Fruit fly (Drosophila melanogaster) whole organism: ENCODE results near the gene dysc.

ENCODE experiments used
- CG8478 ChIP-seq: fragments of >200 bp; optimal IDR thresholded peaks from 2 replicates; lab custom pipeline; 2018; ENCODE audit warnings: inconsistent platforms
- EcR ChIP-seq, 2 experiments: fragments of >200 bp; optimal IDR thresholded peaks; 2 replicates each; lab custom pipeline; 2017; ENCODE audit warnings: missing biosample characterization in 2 of 2, missing genetic modification characterization in 2 of 2, missing genetic modification reagents in 2 of 2
- pan ChIP-seq: fragments of >200 bp; optimal IDR thresholded peaks from 2 replicates; lab custom pipeline; 2017
- psq ChIP-seq: fragments of >200 bp; optimal IDR thresholded peaks from 2 replicates; lab custom pipeline; 2017

DNA sequence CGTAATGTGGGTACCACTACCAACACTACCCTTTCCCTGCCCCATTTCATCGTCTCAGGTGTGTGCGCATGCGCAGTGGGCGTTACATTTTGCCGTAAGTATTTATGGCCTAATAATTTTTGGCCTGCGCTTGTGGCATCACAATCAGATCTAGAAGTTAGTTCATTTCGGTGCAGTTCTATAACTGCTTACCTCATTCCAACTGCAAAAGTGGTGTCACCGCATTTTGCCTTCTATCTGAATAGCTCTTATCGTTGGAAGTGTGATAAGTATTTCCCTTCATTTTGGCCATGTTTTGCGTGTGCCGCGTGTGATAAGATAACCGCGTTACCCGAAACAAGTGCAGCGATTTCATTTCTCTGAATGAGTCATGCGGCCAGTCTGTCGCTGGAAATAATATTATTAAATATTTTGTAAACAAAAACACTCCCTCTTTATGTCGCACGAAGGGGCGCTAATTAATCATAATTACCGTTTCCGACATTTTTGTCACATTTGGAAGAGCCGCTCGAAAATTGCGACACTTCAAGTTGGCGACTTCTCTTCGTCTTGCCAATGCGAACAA, 49.5 kb upstream of the dysc start:
- TF ChIP-seq pan (lab: Kevin White, UChicago) (no peak), EcR (GFP tag; optimal IDR thresholded peaks at IDR 0.05; lab: Kevin White, UChicago) (no peak), psq (lab: Kevin White, UChicago) (no peak), CG8478 (lab: Kevin White, UChicago) (no peak)
